Worm (Caenorhabditis elegans): Measurements from ENCODE around the gene pitr-3.

Gene pitr-3

DNA sequence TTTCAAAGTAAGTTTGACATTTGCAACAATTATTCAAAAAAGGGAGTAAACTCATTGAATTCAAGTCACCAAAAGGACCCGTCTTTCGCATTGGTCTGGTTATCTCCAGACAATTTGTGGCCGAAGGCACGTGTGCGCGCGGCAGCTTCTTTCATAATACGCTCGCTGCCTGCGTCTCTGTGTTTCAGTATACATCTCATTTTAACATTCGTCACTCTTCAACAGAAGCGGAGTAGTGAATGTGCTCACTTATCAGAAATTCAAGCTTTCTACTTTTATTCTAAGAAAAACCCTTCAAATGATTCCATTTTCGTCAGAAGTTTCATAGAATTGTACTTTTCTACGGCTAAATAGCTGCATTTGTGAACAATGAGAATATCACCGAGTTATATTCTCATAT, 12.6 kb downstream of the pitr-3 start:
- TF ChIP-seq dao-5 (tag; optimal IDR thresholded peaks at IDR 0.05) (no peak), W03F9.2 (tag; optimal IDR thresholded peaks at IDR 0.05) (no peak), him-1 (tag; optimal IDR thresholded peaks at IDR 0.05) (peak; percentile 36)

DNA sequence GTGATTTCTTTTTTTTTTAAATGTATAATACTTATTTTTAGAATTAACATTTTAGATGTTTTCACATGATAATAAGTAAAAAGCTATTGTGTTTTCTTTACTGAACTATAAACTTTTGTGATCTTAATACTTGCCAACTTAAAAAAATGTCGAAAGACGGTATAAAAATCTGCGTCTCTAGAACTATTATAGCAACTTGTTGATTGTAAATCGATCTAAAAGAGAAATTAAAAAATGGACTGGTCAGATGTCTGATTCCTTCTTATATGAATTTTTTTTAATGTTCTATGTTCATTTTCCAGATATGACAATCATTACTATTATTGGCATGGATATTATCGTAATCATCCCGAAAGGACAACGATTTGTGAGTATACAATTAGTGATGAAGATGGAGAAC, 13.4 kb downstream of the pitr-3 start, which contains the start of gene F21C10.3:
Gene F21C10.3, plus strand, starts transcription at position 301 of the 400 bp plus-strand sequence.
- no peak for TF ChIP-seq dao-5 (tag; optimal IDR thresholded peaks at IDR 0.05)
- no peak for TF ChIP-seq him-1 (tag; optimal IDR thresholded peaks at IDR 0.05)
- no peak for TF ChIP-seq W03F9.2 (tag; optimal IDR thresholded peaks at IDR 0.05)

ce11 chrV:9126316-9126715, 14.9 kb downstream of the pitr-3 start, which contains the start of gene F21C10.4:
Gene F21C10.4 (plus strand): TSS chrV:9126616.
- no peak for TF ChIP-seq W03F9.2 (tag; optimal IDR thresholded peaks at IDR 0.05)
- TF ChIP-seq dao-5 (tag; optimal IDR thresholded peaks at IDR 0.05), result no peak
- no peak for TF ChIP-seq him-1 (tag; optimal IDR thresholded peaks at IDR 0.05)

ce11 chrV:9125345-9125744, 15.9 kb downstream of the pitr-3 start, which contains the start of gene F21C10.5:
Gene F21C10.5 (plus strand): TSS chrV:9125645.
- TF ChIP-seq him-1 (tag; optimal IDR thresholded peaks at IDR 0.05), result no peak
- no peak for TF ChIP-seq W03F9.2 (tag; optimal IDR thresholded peaks at IDR 0.05)
- TF ChIP-seq dao-5 (tag; optimal IDR thresholded peaks at IDR 0.05), result no peak

ce11 chrV:9124180-9124579, 17.0 kb downstream of the pitr-3 start, which contains the start of gene F21C10.6:
Gene F21C10.6 (plus strand): TSS chrV:9124480.
- TF ChIP-seq him-1 (tag; optimal IDR thresholded peaks at IDR 0.05) (no peak), dao-5 (tag; optimal IDR thresholded peaks at IDR 0.05) (no peak), W03F9.2 (tag; optimal IDR thresholded peaks at IDR 0.05) (no peak)

- no peak for TF ChIP-seq W03F9.2 (tag; optimal IDR thresholded peaks at IDR 0.05)
- TF ChIP-seq dao-5 (tag; optimal IDR thresholded peaks at IDR 0.05), result no peak
- no peak for TF ChIP-seq him-1 (tag; optimal IDR thresholded peaks at IDR 0.05)
Observed at ce11 chrV:9123186-9123585, 18.0 kb downstream of the pitr-3 start, which contains the start of gene F21C10.11. Gene F21C10.11 (plus strand): TSS chrV:9123486.

- TF ChIP-seq him-1 (tag; optimal IDR thresholded peaks at IDR 0.05) (no peak), W03F9.2 (tag; optimal IDR thresholded peaks at IDR 0.05) (no peak), dao-5 (tag; optimal IDR thresholded peaks at IDR 0.05) (no peak)
Observed at ce11 chrV:9122004-9122403, 19.2 kb downstream of the pitr-3 start, which contains the start of gene F21C10.13. Gene F21C10.13 (plus strand): TSS chrV:9122304.

DNA sequence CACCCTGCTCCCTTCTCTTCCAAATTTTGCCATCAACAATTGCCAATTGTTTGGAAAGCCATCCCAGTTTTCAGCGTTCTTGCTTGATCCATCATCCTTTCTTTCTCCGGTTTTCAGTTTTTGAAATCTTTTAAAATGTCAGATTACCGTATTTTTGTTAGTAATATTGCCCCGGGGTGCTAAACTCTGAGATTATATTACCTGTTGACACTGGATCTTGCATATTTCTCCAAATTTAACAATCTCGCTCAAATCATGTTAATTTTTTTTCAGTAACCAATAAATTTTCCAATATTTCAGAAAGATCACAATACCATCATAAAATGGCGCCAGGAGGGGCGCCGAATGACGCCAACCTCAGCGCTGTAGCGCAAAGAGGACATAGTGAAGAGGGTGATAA, 28.7 kb downstream of the pitr-3 start, which contains the start of gene F21C10.7:
Gene F21C10.7, plus strand, starts transcription at position 301 of the 400 bp plus-strand sequence.
- TF ChIP-seq W03F9.2 (tag; optimal IDR thresholded peaks at IDR 0.05), result no peak
- TF ChIP-seq him-1 (tag; optimal IDR thresholded peaks at IDR 0.05), result no peak
- TF ChIP-seq dao-5 (tag; optimal IDR thresholded peaks at IDR 0.05), result no peak

DNA sequence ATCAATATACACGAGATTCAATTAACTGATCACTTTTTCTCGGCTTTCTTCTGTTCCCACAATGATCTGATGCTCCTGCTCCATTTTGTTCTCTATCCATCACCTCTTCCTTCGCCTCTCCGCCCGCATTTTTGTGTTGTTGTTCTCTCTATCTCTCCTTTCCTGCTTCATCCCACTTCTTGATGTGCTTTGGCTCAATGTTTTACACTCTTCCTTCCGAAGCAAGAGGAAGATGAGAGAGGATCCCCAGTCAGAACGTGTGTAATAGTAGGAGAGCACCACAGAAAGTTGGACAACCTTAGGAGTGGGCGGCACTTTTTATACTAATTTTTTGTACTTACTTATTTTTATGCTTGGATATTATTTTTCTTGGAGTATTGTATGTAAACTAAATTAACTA, 29.2 kb downstream of the pitr-3 start:
- TF ChIP-seq W03F9.2 (tag; optimal IDR thresholded peaks at IDR 0.05), result no peak
- no peak for TF ChIP-seq him-1 (tag; optimal IDR thresholded peaks at IDR 0.05)
- no peak for TF ChIP-seq dao-5 (tag; optimal IDR thresholded peaks at IDR 0.05)

- no peak for TF ChIP-seq dao-5 (tag; optimal IDR thresholded peaks at IDR 0.05)
- TF ChIP-seq W03F9.2 (tag; optimal IDR thresholded peaks at IDR 0.05), result no peak
- TF ChIP-seq him-1 (tag; optimal IDR thresholded peaks at IDR 0.05), result no peak
Observed at ce11 chrV:9109281-9109680, 31.9 kb downstream of the pitr-3 start, which contains the start of gene pqn-31. Gene pqn-31 (plus strand): TSS chrV:9109581.

- TF ChIP-seq W03F9.2 (tag; optimal IDR thresholded peaks at IDR 0.05), result no peak
- TF ChIP-seq him-1 (tag; optimal IDR thresholded peaks at IDR 0.05), result no peak
- no peak for TF ChIP-seq dao-5 (tag; optimal IDR thresholded peaks at IDR 0.05)
Observed at ce11 chrV:9108219-9108618, 33.0 kb downstream of the pitr-3 start, which contains the start of gene F21C10.18. Gene F21C10.18 (plus strand): TSS chrV:9108519.

DNA sequence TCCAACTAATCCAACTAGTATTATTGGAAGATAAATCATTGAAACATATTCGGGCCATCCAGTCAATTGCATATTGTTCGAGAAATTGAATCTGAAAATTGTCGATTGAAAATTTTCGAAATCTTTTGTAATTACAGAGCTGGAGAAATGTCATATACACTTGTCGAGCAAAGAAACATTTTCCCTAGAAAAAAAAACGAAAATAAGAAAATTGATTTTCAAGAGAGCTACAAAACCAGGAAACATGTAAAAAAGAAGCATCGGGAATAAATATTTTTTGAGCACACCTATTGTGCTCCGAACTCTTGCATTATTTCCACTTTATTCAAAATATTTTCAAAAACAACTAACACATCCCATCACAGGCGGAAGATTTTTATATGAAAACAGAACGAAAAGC, 40.1 kb downstream of the pitr-3 start, which contains the start of gene frpr-6:
Gene frpr-6, minus strand, starts transcription at position 101 of the 400 bp plus-strand sequence.
- TF ChIP-seq him-1 (tag; optimal IDR thresholded peaks at IDR 0.05), result no peak
- TF ChIP-seq dao-5 (tag; optimal IDR thresholded peaks at IDR 0.05), result no peak
- TF ChIP-seq W03F9.2 (tag; optimal IDR thresholded peaks at IDR 0.05), result no peak

DNA sequence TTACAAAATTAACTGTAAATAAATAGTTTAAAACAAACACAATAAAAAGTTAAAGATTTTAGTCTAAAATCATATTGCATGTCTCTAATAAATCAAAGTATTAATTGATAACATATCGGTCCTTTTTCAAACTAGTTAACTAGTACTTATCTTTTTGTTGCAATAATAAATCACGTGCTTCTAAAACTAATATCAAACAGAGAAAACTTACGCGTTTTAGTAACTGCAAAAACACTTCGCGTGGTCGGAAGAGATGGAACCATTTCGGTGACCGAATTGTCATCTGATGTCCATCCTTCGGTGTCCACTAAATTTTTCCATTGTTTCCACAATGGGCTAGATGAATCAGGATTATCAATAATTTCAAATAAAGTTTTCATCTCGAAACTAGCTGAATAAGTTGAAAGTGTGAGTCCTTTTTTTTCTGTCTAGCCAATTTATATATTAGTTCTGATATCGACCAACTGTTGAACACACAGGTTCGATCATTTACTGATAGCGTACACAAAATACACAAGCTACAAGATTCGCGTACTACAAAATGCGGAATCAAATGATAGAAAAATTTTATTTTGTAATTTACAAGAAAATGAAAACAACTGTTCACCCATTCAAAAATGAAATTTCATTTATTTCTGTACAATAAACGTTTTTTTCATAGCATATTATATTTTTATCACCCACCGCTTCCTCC, 42.8 kb downstream of the pitr-3 start, which contains the start of gene F21C10.9:
Gene F21C10.9, minus strand, starts transcription at position 417 of the 694 bp plus-strand sequence.
- no peak for TF ChIP-seq him-1 (tag; optimal IDR thresholded peaks at IDR 0.05)
- TF ChIP-seq dao-5 (tag; optimal IDR thresholded peaks at IDR 0.05), result no peak
- TF ChIP-seq W03F9.2 (tag; optimal IDR thresholded peaks at IDR 0.05), result no peak

ce11 chrV:9097213-9097612, 44.0 kb downstream of the pitr-3 start:
- TF ChIP-seq him-1 (tag; optimal IDR thresholded peaks at IDR 0.05), result no peak
- TF ChIP-seq dao-5 (tag; optimal IDR thresholded peaks at IDR 0.05), result no peak
- TF ChIP-seq W03F9.2 (tag; optimal IDR thresholded peaks at IDR 0.05), result no peak
